Worm (Caenorhabditis elegans): Measurements from ENCODE around the gene cyp-25A2.
A peak's percentile ranks its signal among the peaks of the same experiment; 100 is the strongest.

The cyp-25A2 gene

DNA sequence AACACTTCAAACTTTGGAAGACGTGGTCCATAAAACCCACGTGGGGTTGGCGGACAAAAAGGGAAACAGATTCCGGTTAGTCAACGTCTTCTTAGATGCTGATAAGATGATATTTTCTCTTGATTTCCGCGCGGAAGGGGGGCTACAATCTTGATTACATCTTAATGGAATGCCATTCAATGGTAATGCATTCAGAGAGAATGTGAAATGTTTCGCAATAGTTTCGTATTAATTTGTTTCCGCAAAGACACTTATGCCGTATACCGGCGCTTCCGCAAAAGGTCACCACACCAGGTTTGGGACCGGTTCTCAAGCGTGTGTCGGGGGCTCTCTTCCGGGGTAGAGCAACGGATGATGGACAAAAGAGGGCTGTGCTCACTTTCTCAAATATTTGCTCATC, 39.5 kb downstream of the cyp-25A2 start:
- TF ChIP-seq scrt-1 (GFP tag; IDR thresholded peaks at IDR 0.05), result no peak
- no peak for TF ChIP-seq ama-1 (optimal IDR thresholded peaks at IDR 0.05)
- no peak for TF ChIP-seq hmbx-1 (tag; optimal IDR thresholded peaks at IDR 0.05)
- TF ChIP-seq tbx-37 (GFP tag; conservative IDR thresholded peaks at IDR 0.05), result no peak
- TF ChIP-seq sea-1 (GFP tag; conservative IDR thresholded peaks at IDR 0.05), result no peak
- no peak for TF ChIP-seq B0310.2 (tag; optimal IDR thresholded peaks at IDR 0.05)
- TF ChIP-seq aly-1 (tag; optimal IDR thresholded peaks at IDR 0.05), result no peak
- TF ChIP-seq hnd-1 (tag; optimal IDR thresholded peaks at IDR 0.05), result no peak
- TF ChIP-seq tbx-11 (GFP tag; IDR thresholded peaks at IDR 0.05), result no peak

- no peak for TF ChIP-seq hmbx-1 (tag; optimal IDR thresholded peaks at IDR 0.05)
- TF ChIP-seq F13C5.2 (tag; optimal IDR thresholded peaks at IDR 0.05), result no peak
- no peak for TF ChIP-seq pes-1 (GFP tag; IDR thresholded peaks at IDR 0.05)
- TF ChIP-seq ama-1 (optimal IDR thresholded peaks at IDR 0.05), result no peak
- no peak for TF ChIP-seq sea-1 (GFP tag; conservative IDR thresholded peaks at IDR 0.05)
- no peak for TF ChIP-seq ceh-36 (tag; optimal IDR thresholded peaks at IDR 0.05)
- TF ChIP-seq B0310.2 (tag; optimal IDR thresholded peaks at IDR 0.05), result no peak
- TF ChIP-seq tra-4 (tag; optimal IDR thresholded peaks at IDR 0.05), result no peak
- no peak for TF ChIP-seq ets-7 (tag; optimal IDR thresholded peaks at IDR 0.05)
- no peak for TF ChIP-seq ceh-13 (GFP tag; optimal IDR thresholded peaks at IDR 0.05)
- no peak for TF ChIP-seq flt-1 (GFP tag; IDR thresholded peaks at IDR 0.05)
- TF ChIP-seq tbx-37 (GFP tag; conservative IDR thresholded peaks at IDR 0.05), result no peak
Observed at ce11 chrIII:3874895-3875294, 39.9 kb downstream of the cyp-25A2 start.

DNA sequence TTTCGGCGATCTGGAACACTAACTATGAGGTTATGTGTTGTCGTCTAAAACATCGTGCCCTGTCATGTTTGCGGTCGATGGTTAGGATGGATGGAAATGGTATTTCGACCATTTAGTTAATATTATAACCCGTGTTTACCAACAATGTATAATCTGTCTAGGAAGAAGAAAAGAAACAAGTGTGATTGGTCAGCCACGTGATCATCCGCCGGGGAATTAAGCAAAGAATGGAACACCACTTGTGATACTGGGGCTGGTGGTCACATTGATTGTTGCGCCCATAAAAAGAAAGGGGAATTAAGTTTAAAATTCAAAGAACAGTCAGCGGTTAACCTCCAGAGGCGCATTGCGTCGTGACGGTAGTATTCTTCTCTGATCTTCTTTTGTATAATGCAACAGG, 40.6 kb downstream of the cyp-25A2 start:
- TF ChIP-seq flt-1 (GFP tag; IDR thresholded peaks at IDR 0.05) (no peak), hnd-1 (tag; optimal IDR thresholded peaks at IDR 0.05) (no peak), hmg-4 (GFP tag; optimal IDR thresholded peaks at IDR 0.05) (no peak), sea-1 (GFP tag; conservative IDR thresholded peaks at IDR 0.05) (no peak), aly-1 (tag; optimal IDR thresholded peaks at IDR 0.05) (no peak), hmbx-1 (tag; optimal IDR thresholded peaks at IDR 0.05) (no peak), ceh-13 (GFP tag; optimal IDR thresholded peaks at IDR 0.05) (no peak), F13C5.2 (tag; optimal IDR thresholded peaks at IDR 0.05) (no peak), ets-7 (tag; optimal IDR thresholded peaks at IDR 0.05) (no peak), tbx-37 (GFP tag; conservative IDR thresholded peaks at IDR 0.05) (no peak), B0310.2 (tag; optimal IDR thresholded peaks at IDR 0.05) (no peak), tbx-11 (GFP tag; IDR thresholded peaks at IDR 0.05) (no peak), ceh-36 (tag; optimal IDR thresholded peaks at IDR 0.05) (no peak)

DNA sequence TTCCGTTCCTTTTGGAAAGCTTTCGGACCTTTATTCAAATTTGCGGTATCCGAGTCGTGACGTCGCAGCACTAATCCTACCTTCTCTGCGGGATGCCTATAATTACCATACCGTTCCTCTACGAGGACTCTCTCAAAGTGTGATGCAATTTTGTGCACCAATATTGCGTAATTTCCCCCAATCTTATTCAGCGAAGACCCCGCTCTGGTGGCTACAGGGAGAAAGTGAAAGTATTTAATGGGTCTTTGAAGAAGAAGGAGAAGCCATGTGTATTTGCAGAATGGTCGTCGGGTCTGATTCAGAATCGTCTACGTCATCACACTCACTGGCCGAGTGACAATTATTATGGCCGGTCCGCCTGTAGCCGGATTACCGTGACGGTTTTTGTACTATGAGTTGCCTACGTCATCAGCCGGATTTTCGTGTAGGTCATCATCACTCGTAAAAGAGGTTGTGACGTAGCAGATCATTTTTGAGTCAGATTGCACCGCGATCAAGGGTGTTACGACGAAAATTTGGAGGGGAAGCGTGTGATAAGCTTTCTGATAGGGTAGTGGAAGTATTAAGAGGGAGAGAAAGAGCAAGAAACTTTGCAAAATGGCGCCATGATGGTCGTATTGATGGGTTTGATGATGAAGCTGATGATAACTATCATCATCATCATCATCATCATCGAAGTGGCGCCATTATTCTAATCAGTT, 41.3 kb downstream of the cyp-25A2 start:
- no peak for TF ChIP-seq tbx-37 (GFP tag; conservative IDR thresholded peaks at IDR 0.05)
- TF ChIP-seq ceh-36 (tag; optimal IDR thresholded peaks at IDR 0.05), result peak; percentile 56

DNA sequence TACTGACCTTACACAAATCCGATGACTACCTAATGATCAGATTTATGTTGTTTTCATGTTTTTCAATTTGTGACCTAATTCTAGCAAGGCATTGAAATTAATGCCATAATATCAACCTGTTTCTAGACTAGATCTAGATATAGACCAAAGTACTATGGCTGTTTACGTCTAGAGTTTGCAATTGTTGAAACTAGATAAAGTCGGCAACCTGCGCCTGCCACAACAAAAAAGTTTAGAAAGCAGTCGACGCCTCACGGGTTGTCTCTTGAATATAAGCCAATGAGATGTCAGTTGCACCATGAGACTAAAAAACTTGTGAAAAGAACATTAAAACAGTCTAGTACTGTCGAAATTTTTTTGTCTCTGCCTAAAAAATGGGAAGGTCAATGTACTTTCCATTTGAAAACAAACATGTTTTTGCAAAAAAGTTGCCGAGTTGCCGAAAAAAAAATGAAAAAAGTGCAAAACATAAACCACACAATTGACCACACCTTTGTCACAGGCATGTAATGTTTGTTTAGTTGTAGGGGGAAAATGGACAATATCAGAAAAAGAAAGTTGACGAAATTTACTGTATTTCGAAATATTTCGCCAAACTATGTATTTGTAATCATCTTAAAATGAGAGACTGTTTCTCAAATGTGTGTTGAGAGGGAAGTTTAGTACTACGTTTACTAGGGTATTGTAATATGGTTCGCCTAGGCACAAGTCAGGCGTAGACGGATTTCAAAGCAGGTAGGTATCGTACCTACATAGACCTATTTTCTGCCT, 44.1 kb downstream of the cyp-25A2 start:
- TF ChIP-seq sea-1 (GFP tag; conservative IDR thresholded peaks at IDR 0.05) (no peak), hmbx-1 (tag; optimal IDR thresholded peaks at IDR 0.05) (no peak), scrt-1 (GFP tag; IDR thresholded peaks at IDR 0.05) (no peak), hmg-4 (GFP tag; optimal IDR thresholded peaks at IDR 0.05) (no peak)

DNA sequence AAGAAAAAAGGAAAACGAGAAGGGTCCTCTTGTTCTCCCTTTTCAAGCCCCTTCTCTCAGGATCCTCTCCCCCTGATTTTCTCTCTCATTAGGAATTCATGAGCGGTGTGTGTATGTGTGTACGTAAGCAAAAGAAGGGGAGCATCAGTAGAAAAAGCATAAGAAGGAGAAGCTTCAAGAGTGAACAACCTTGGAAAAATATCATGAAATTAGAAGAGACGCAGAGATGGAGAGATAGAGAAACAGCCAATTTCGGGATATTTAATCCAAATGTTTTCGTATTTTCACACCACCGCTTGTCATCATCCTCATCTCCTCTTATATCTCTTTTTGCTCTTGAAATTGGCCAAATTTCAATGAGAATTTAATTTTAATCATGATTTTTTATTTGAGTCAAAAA, 48.1 kb downstream of the cyp-25A2 start:
- TF ChIP-seq tra-4 (tag; optimal IDR thresholded peaks at IDR 0.05), result no peak
- TF ChIP-seq tbx-11 (GFP tag; IDR thresholded peaks at IDR 0.05), result no peak
- no peak for TF ChIP-seq B0310.2 (tag; optimal IDR thresholded peaks at IDR 0.05)
- no peak for TF ChIP-seq flt-1 (GFP tag; IDR thresholded peaks at IDR 0.05)
- TF ChIP-seq aly-1 (tag; optimal IDR thresholded peaks at IDR 0.05), result no peak
- no peak for TF ChIP-seq hnd-1 (tag; optimal IDR thresholded peaks at IDR 0.05)
- TF ChIP-seq pes-1 (GFP tag; IDR thresholded peaks at IDR 0.05), result no peak
- no peak for TF ChIP-seq sea-1 (GFP tag; conservative IDR thresholded peaks at IDR 0.05)
- TF ChIP-seq ets-7 (tag; optimal IDR thresholded peaks at IDR 0.05), result no peak
- TF ChIP-seq hmbx-1 (tag; optimal IDR thresholded peaks at IDR 0.05), result no peak
- TF ChIP-seq ceh-36 (tag; optimal IDR thresholded peaks at IDR 0.05), result no peak
- TF ChIP-seq ama-1 (optimal IDR thresholded peaks at IDR 0.05), result no peak
- TF ChIP-seq scrt-1 (GFP tag; IDR thresholded peaks at IDR 0.05), result no peak
- no peak for TF ChIP-seq tbx-37 (GFP tag; conservative IDR thresholded peaks at IDR 0.05)
- no peak for TF ChIP-seq ceh-13 (GFP tag; optimal IDR thresholded peaks at IDR 0.05)
- TF ChIP-seq F13C5.2 (tag; optimal IDR thresholded peaks at IDR 0.05), result no peak
- no peak for TF ChIP-seq hmg-4 (GFP tag; optimal IDR thresholded peaks at IDR 0.05)
